Fruit fly (Drosophila melanogaster) whole organism, wandering third instar larva: Measurements from ENCODE around the gene Unc50.

Experiments
- Abd-B ChIP-seq: fragments of >200 bp; optimal IDR thresholded peaks from 2 replicates; lab custom pipeline; 2017; ENCODE audit warnings: missing biosample characterization, missing genetic modification characterization
- CG32264 ChIP-seq: fragments of 200-800 bp; sonication (Bioruptor generic); optimal IDR thresholded peaks from 2 replicates; lab custom pipeline; 2016; ENCODE audit warnings: missing biosample characterization, missing genetic modification characterization
- CG9705 ChIP-seq: fragments of 200-800 bp; sonication (Bioruptor generic); optimal IDR thresholded peaks from 2 replicates; lab custom pipeline; 2018; ENCODE audit warnings: missing biosample characterization, mild to moderate bottlenecking, missing genetic modification characterization
- CrebA ChIP-seq: fragments of 200-800 bp; sonication (Bioruptor generic); optimal IDR thresholded peaks from 2 replicates; lab custom pipeline; 2016; ENCODE audit warnings: missing biosample characterization, mild to moderate bottlenecking, missing genetic modification characterization, borderline replicate concordance
- Dfd ChIP-seq: fragments of >200 bp; optimal IDR thresholded peaks from 2 replicates; lab custom pipeline; 2017; ENCODE audit warnings: missing biosample characterization, missing genetic modification characterization
- Dif ChIP-seq: fragments of 200-275, 200-300 bp; sonication (Bioruptor generic); optimal IDR thresholded peaks from 2 replicates; lab custom pipeline; 2018; ENCODE audit warnings: missing biosample characterization, missing genetic modification characterization; ENCODE audit not compliant: partially characterized antibody
- GATAd ChIP-seq: sonication (Bioruptor generic); optimal IDR thresholded peaks from 2 replicates; lab custom pipeline; 2016; ENCODE audit warnings: missing biosample characterization, missing genetic modification characterization
- HLH106 ChIP-seq: fragments of 200-800 bp; optimal IDR thresholded peaks from 3 replicates; lab custom pipeline; 2019; ENCODE audit warnings: missing biosample characterization, mild to moderate bottlenecking, missing genetic modification characterization, moderate library complexity
- Hnf4 ChIP-seq: fragments of 200-800 bp; sonication (Bioruptor generic); optimal IDR thresholded peaks from 2 replicates; lab custom pipeline; 2016; ENCODE audit warnings: missing biosample characterization, mild to moderate bottlenecking, missing genetic modification characterization
- Hr78 ChIP-seq: fragments of >200 bp; optimal IDR thresholded peaks from 2 replicates; lab custom pipeline; 2017; ENCODE audit warnings: missing biosample characterization, missing genetic modification characterization
- Hr83 ChIP-seq: fragments of 200-300 bp; sonication (Bioruptor generic); optimal IDR thresholded peaks from 2 replicates; lab custom pipeline; 2016; ENCODE audit warnings: missing biosample characterization, mild to moderate bottlenecking, missing genetic modification characterization, moderate library complexity; ENCODE audit not compliant: poor library complexity, severe bottlenecking
- Jra ChIP-seq: sonication (Bioruptor generic); optimal IDR thresholded peaks from 2 replicates; lab custom pipeline; 2016; ENCODE audit warnings: missing biosample characterization, missing genetic modification characterization
- Mio ChIP-seq: sonication (Bioruptor generic); optimal IDR thresholded peaks from 2 replicates; lab custom pipeline; 2016; ENCODE audit warnings: missing biosample characterization, missing genetic modification characterization
- Myc ChIP-seq: fragments of >200 bp; optimal IDR thresholded peaks from 2 replicates; lab custom pipeline; 2017
- N ChIP-seq: fragments of >200 bp; optimal IDR thresholded peaks from 2 replicates; lab custom pipeline; 2018; ENCODE audit warnings: missing biosample characterization, missing external identifiers, missing genetic modification characterization
- OdsH ChIP-seq: fragments of 200-800 bp; sonication (Bioruptor generic); optimal IDR thresholded peaks from 2 replicates; lab custom pipeline; 2016; ENCODE audit warnings: missing biosample characterization, mild to moderate bottlenecking, missing genetic modification characterization
- Rel ChIP-seq, 2 experiments: fragments of 200-800 bp; sonication (Bioruptor generic) in 1 of 2; optimal IDR thresholded peaks; 2 replicates in 1 of 2; 3 replicates in 1 of 2; lab custom pipeline; 2016 to 2019; ENCODE audit warnings: mild to moderate bottlenecking in 2 of 2, missing biosample characterization in 2 of 2, missing genetic modification characterization in 2 of 2, moderate library complexity in 1 of 2
- Sp1 ChIP-seq: fragments of 200-800 bp; sonication (Bioruptor generic); optimal IDR thresholded peaks from 3 replicates; lab custom pipeline; 2019; ENCODE audit warnings: missing biosample characterization, mild to moderate bottlenecking, missing genetic modification characterization, moderate library complexity
- Vsx2 ChIP-seq: fragments of 200-300, 225-300 bp; sonication (Bioruptor generic); optimal IDR thresholded peaks from 2 replicates; lab custom pipeline; 2018; ENCODE audit warnings: missing biosample characterization, missing genetic modification characterization; ENCODE audit not compliant: partially characterized antibody
- br ChIP-seq: fragments of 200-800 bp; sonication (Bioruptor generic); optimal IDR thresholded peaks from 2 replicates; lab custom pipeline; 2016; ENCODE audit warnings: missing biosample characterization, missing genetic modification characterization
- brk ChIP-seq: fragments of 200-800 bp; sonication (Bioruptor generic); optimal IDR thresholded peaks from 2 replicates; lab custom pipeline; 2016; ENCODE audit warnings: missing biosample characterization, mild to moderate bottlenecking, missing genetic modification characterization
- dl ChIP-seq, 2 experiments: fragments of 175-275, 200-275 bp in 1 of 2; fragments of 200-275 bp in 1 of 2; sonication (Bioruptor generic); optimal IDR thresholded peaks; lab custom pipeline; 2018; ENCODE audit warnings: mild to moderate bottlenecking in 2 of 2, missing biosample characterization in 2 of 2, missing genetic modification characterization in 2 of 2, moderate library complexity in 2 of 2; ENCODE audit not compliant: partially characterized antibody in 2 of 2, insufficient read depth in 1 of 2
- dmrt93B ChIP-seq: fragments of 200-800 bp; sonication (Bioruptor generic); optimal IDR thresholded peaks from 2 replicates; lab custom pipeline; 2018; ENCODE audit warnings: missing biosample characterization, mild to moderate bottlenecking, missing genetic modification characterization
- dsf ChIP-seq: sonication (Bioruptor generic); optimal IDR thresholded peaks from 2 replicates; lab custom pipeline; 2016; ENCODE audit warnings: missing biosample characterization, missing genetic modification characterization, borderline replicate concordance
- ey ChIP-seq: fragments of 200-800 bp; sonication (Bioruptor generic); optimal IDR thresholded peaks from 2 replicates; lab custom pipeline; 2016; ENCODE audit warnings: missing biosample characterization, missing genetic modification characterization
- foxo ChIP-seq, 2 experiments: fragments of 200-800 bp; sonication (Bioruptor generic); optimal IDR thresholded peaks; 2 replicates in 1 of 2; 3 replicates in 1 of 2; lab custom pipeline; 2016 to 2017; ENCODE audit warnings: missing biosample characterization in 2 of 2, missing genetic modification characterization in 2 of 2
- fru ChIP-seq: fragments of 200-800 bp; sonication (Bioruptor generic); optimal IDR thresholded peaks from 3 replicates; lab custom pipeline; 2016; ENCODE audit warnings: missing biosample characterization, mild to moderate bottlenecking, missing genetic modification characterization
- h ChIP-seq: fragments of 200-800 bp; sonication (Bioruptor generic); optimal IDR thresholded peaks from 3 replicates; lab custom pipeline; 2016; ENCODE audit warnings: missing biosample characterization, mild to moderate bottlenecking, missing genetic modification characterization
- jim ChIP-seq: fragments of 175-275, 200-325 bp; sonication (Bioruptor generic); optimal IDR thresholded peaks from 2 replicates; lab custom pipeline; 2016; ENCODE audit warnings: missing biosample characterization, mild to moderate bottlenecking, missing genetic modification characterization
- lola ChIP-seq: fragments of >200 bp; optimal IDR thresholded peaks from 2 replicates; lab custom pipeline; 2017; ENCODE audit warnings: missing biosample characterization, missing genetic modification characterization
- pan ChIP-seq: fragments of >200 bp; optimal IDR thresholded peaks from 2 replicates; lab custom pipeline; 2017
- psq ChIP-seq: fragments of 200-800 bp; sonication (Bioruptor generic); optimal IDR thresholded peaks from 3 replicates; lab custom pipeline; 2017; ENCODE audit warnings: missing biosample characterization, mild to moderate bottlenecking, missing genetic modification characterization, moderate library complexity
- rgr ChIP-seq: fragments of 200-800 bp; sonication (Bioruptor generic); optimal IDR thresholded peaks from 3 replicates; lab custom pipeline; 2016; ENCODE audit warnings: missing biosample characterization, mild to moderate bottlenecking, missing genetic modification characterization
- sage ChIP-seq: fragments of 200-800 bp; sonication (Bioruptor generic); optimal IDR thresholded peaks from 2 replicates; lab custom pipeline; 2016; ENCODE audit warnings: missing biosample characterization, mild to moderate bottlenecking, missing genetic modification characterization
- sv ChIP-seq: fragments of 200-800 bp; sonication (Bioruptor generic); optimal IDR thresholded peaks from 3 replicates; lab custom pipeline; 2016; ENCODE audit warnings: missing biosample characterization, missing genetic modification characterization
- tai ChIP-seq: sonication (Bioruptor generic); optimal IDR thresholded peaks from 2 replicates; lab custom pipeline; 2016; ENCODE audit warnings: missing biosample characterization, missing genetic modification characterization
- usp ChIP-seq: fragments of >200 bp; optimal IDR thresholded peaks from 2 replicates; lab custom pipeline; 2017; ENCODE audit warnings: missing biosample characterization, missing genetic modification characterization
- woc ChIP-seq: sonication (Bioruptor generic); optimal IDR thresholded peaks from 2 replicates; lab custom pipeline; 2016; ENCODE audit warnings: missing biosample characterization, mild to moderate bottlenecking, missing genetic modification characterization

Unc50 gene

dm6 chr3R:8659200-8659897, 17.1 kb downstream of the Unc50 start:
- TF ChIP-seq usp (no peak), woc (peak; percentile 66), N (peak; percentile 60), psq (peak; percentile 54), Dif (no peak), CrebA (no peak), Jra (GFP tag; lab: Kevin White, UChicago) (peak; percentile 36), dl (GFP tag; optimal IDR thresholded peaks at IDR 0.05; lab: Kevin White, UChicago; ENCODE audit: insufficient read depth in 1 of 2, partially characterized antibody in 2 of 2) (peak in 1 of 2 experiments; percentile 12), jim (GFP tag; lab: Kevin White, UChicago) (no peak), Vsx2 (GFP tag; lab: Kevin White, UChicago) (no peak), sage (GFP tag; lab: Kevin White, UChicago) (no peak), lola (GFP tag; lab: Kevin White, UChicago) (no peak), CG32264 (GFP tag; lab: Kevin White, UChicago) (no peak), Dfd (GFP tag; lab: Kevin White, UChicago) (no peak), br (GFP tag; lab: Kevin White, UChicago) (peak; percentile 58), ey (GFP tag; lab: Kevin White, UChicago) (peak; percentile 65), rgr (peak; percentile 60), Hr83 (GFP tag; lab: Kevin White, UChicago) (peak; percentile 75), brk (peak; percentile 56), pan (lab: Kevin White, UChicago) (no peak), sv (GFP tag; lab: Kevin White, UChicago) (no peak), Hnf4 (GFP tag; lab: Kevin White, UChicago) (peak; percentile 54), tai (GFP tag; lab: Kevin White, UChicago) (no peak), Abd-B (GFP tag; lab: Kevin White, UChicago) (no peak), Sp1 (GFP tag; lab: Kevin White, UChicago) (peak; percentile 63), dsf (GFP tag; lab: Kevin White, UChicago) (no peak), h (GFP tag; lab: Kevin White, UChicago) (peak; percentile 74), Myc (no peak), Hr78 (no peak), fru (peak; percentile 36), Mio (GFP tag; lab: Kevin White, UChicago) (no peak), Rel (GFP tag; optimal IDR thresholded peaks at IDR 0.05; lab: Kevin White, UChicago) (peak; percentile 46), Rel (tag; optimal IDR thresholded peaks at IDR 0.05; lab: Kevin White, UChicago) (peak; percentile 54), CG9705 (GFP tag; lab: Kevin White, UChicago) (peak; percentile 46), OdsH (GFP tag; lab: Kevin White, UChicago) (peak; percentile 48), GATAd (no peak), dmrt93B (GFP tag; lab: Kevin White, UChicago) (peak; percentile 13), foxo (GFP tag; optimal IDR thresholded peaks at IDR 0.05; lab: Kevin White, UChicago) (peak in 1 of 2 experiments; percentile 70), HLH106 (peak; percentile 49)

- no peak for TF ChIP-seq psq
- no peak for TF ChIP-seq HLH106
- TF ChIP-seq Rel (GFP tag; optimal IDR thresholded peaks at IDR 0.05; lab: Kevin White, UChicago), result no peak
- TF ChIP-seq Rel (tag; optimal IDR thresholded peaks at IDR 0.05; lab: Kevin White, UChicago), result no peak
- TF ChIP-seq fru, result no peak
- no peak for TF ChIP-seq lola (GFP tag; lab: Kevin White, UChicago)
- no peak for TF ChIP-seq jim (GFP tag; lab: Kevin White, UChicago)
- no peak for TF ChIP-seq OdsH (GFP tag; lab: Kevin White, UChicago)
- no peak for TF ChIP-seq Hr78
- no peak for TF ChIP-seq CG9705 (GFP tag; lab: Kevin White, UChicago)
Observed at dm6 chr3R:8658688-8659087, 17.7 kb downstream of the Unc50 start.
